Worm (Caenorhabditis elegans) whole organism, mixed stage, embryonic: ENCODE data around the gene cht-2.

Source experiments
- ceh-39 ChIP-seq: fragments of 150-350 bp; optimal IDR thresholded peaks from 2 replicates; lab custom pipeline; 2014; ENCODE audit warnings: missing biosample characterization, missing genetic modification characterization
- drap-1 ChIP-seq: fragments of 200-800 bp; sonication (Bioruptor generic); optimal IDR thresholded peaks from 3 replicates; lab custom pipeline; 2018; ENCODE audit warnings: mild to moderate bottlenecking, missing genetic modification characterization, missing compliant biosample characterization
- elt-1 ChIP-seq: sonication (generic microtip); optimal IDR thresholded peaks from 2 replicates; lab custom pipeline; 2017; ENCODE audit warnings: missing genetic modification characterization, mild to moderate bottlenecking, missing compliant biosample characterization, antibody characterized with exemption, moderate library complexity, borderline replicate concordance; ENCODE audit not compliant: insufficient read depth
- lin-13 ChIP-seq: fragments of 150-350 bp; optimal IDR thresholded peaks from 2 replicates; lab custom pipeline; 2014; ENCODE audit warnings: missing biosample characterization, missing genetic modification characterization
- lin-32 ChIP-seq: fragments of 200-800 bp; sonication (Bioruptor generic); optimal IDR thresholded peaks from 2 replicates; lab custom pipeline; 2018; ENCODE audit warnings: mild to moderate bottlenecking, missing genetic modification characterization, missing compliant biosample characterization
- lsy-2 ChIP-seq: fragments of 150-350 bp; optimal IDR thresholded peaks from 2 replicates; lab custom pipeline; 2014; ENCODE audit warnings: missing biosample characterization, missing genetic modification characterization
- mab-5 ChIP-seq: fragments of 150-350 bp; optimal IDR thresholded peaks from 2 replicates; lab custom pipeline; 2014; ENCODE audit warnings: missing biosample characterization, missing genetic modification characterization
- nhr-12 ChIP-seq: fragments of 150-350 bp; optimal IDR thresholded peaks from 2 replicates; lab custom pipeline; 2014; ENCODE audit warnings: missing biosample characterization, missing genetic modification characterization
- pha-4 ChIP-seq: fragments of 150-350 bp; optimal IDR thresholded peaks from 2 replicates; lab custom pipeline; 2018; ENCODE audit warnings: missing biosample characterization, missing genetic modification reagents, missing genetic modification characterization
- sem-2 ChIP-seq: fragments of 200-800 bp; sonication (Bioruptor generic); optimal IDR thresholded peaks from 2 replicates; lab custom pipeline; 2018; ENCODE audit warnings: mild to moderate bottlenecking, missing genetic modification characterization, missing compliant biosample characterization
- snpc-4 ChIP-seq: fragments of 150-350 bp; optimal IDR thresholded peaks from 2 replicates; lab custom pipeline; 2014; ENCODE audit warnings: missing biosample characterization, missing genetic modification characterization
- unc-39 ChIP-seq: fragments of 150-350 bp; optimal IDR thresholded peaks from 2 replicates; lab custom pipeline; 2014; ENCODE audit warnings: missing biosample characterization, missing genetic modification characterization
- ztf-11 ChIP-seq: fragments of 150-350 bp; optimal IDR thresholded peaks from 2 replicates; lab custom pipeline; 2014; ENCODE audit warnings: missing biosample characterization, missing genetic modification characterization

DNA sequence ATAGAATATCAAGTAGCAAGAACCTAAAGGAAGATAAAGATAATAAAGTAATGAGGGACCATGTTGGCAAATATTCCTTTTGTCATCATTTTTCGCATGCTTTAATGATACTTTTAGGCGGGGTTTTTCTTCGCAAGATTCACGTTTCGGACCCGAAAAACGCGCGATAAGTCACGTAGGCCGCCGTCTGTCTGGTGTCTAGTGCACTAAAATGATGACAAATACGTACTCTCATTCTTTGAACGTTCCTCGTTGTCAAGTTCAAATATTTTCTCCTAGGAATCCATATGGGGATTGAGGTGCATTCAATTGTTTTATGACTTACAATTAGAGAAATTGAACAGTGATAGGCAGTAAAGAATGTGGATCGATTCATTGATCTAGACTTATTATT is 36.9 kb upstream of the cht-2 start, which contains the start of gene taap-1:
- no peak for TF ChIP-seq lsy-2
- TF ChIP-seq lin-13 (tag; lab: Kevin White, UChicago) = no peak
- TF ChIP-seq drap-1 = no peak
- no peak for TF ChIP-seq snpc-4 (tag; lab: Kevin White, UChicago)
- TF ChIP-seq lin-32 (GFP tag; lab: Kevin White, UChicago) = no peak
- no peak for TF ChIP-seq unc-39
- TF ChIP-seq ztf-11 (tag; lab: Kevin White, UChicago) = no peak
- no peak for TF ChIP-seq mab-5 (tag; lab: Kevin White, UChicago)
- no peak for TF ChIP-seq ceh-39 (tag; lab: Kevin White, UChicago)
- no peak for TF ChIP-seq elt-1 (tag; lab: Kevin White, UChicago)
- TF ChIP-seq pha-4 (tag; lab: Kevin White, UChicago) = no peak
- TF ChIP-seq nhr-12 (tag; lab: Kevin White, UChicago) = no peak
- no peak for TF ChIP-seq sem-2 (GFP tag; lab: Kevin White, UChicago)
